Fruit fly (Drosophila melanogaster) Kc167 (cell line): ENCODE measurements around the gene CG11912.

Experiments
- Myc ChIP-seq: fragments of >200 bp; optimal IDR thresholded peaks from 2 replicates; lab custom pipeline; 2017; ENCODE audit warnings: missing external identifiers
- Sin3A ChIP-seq: fragments of >200 bp; optimal IDR thresholded peaks from 2 replicates; lab custom pipeline; 2018; ENCODE audit warnings: missing external identifiers
- h ChIP-seq: fragments of >200 bp; optimal IDR thresholded peaks from 3 replicates; lab custom pipeline; 2018; ENCODE audit warnings: missing external identifiers
- insv ChIP-seq: fragments of >200 bp; optimal IDR thresholded peaks from 3 replicates; lab custom pipeline; 2018; ENCODE audit warnings: missing external identifiers
- psq ChIP-seq: fragments of >200 bp; optimal IDR thresholded peaks from 2 replicates; lab custom pipeline; 2017; ENCODE audit warnings: missing external identifiers
- ttk ChIP-seq: sonication (Bioruptor generic); optimal IDR thresholded peaks from 2 replicates; lab custom pipeline; 2017; ENCODE audit warnings: missing external identifiers

Gene CG11912

DNA sequence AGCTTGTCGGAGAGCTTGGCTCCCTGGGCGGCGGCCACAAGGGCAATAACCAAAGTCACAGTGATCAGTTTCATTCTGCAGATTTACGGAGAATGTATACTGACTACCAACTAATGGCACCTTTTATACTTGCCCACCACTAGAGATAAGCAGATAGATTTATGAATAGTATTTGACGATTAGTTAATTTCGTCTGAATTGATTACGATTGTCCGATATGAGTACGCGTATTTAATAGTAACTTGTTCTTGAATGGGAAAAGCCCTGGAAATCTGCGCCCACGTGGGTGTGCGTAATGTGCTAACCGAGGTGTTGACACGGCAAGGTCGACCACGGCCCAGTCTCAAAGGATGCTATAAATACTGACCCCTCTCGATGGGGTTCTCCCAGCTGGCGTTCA is 2.1 kb upstream of the CG11912 start, which contains the start of gene CG11911:
Gene CG11911 (minus strand): TSS at position 101 of the 400 bp plus-strand sequence.
- TF ChIP-seq h (lab: Kevin White, UChicago): no peak
- no peak for TF ChIP-seq ttk (lab: Kevin White, UChicago)
- TF ChIP-seq Myc (lab: Kevin White, UChicago): no peak
- no peak for TF ChIP-seq Sin3A (lab: Kevin White, UChicago)
- no peak for TF ChIP-seq psq (lab: Kevin White, UChicago)
- no peak for TF ChIP-seq insv (lab: Kevin White, UChicago)

DNA sequence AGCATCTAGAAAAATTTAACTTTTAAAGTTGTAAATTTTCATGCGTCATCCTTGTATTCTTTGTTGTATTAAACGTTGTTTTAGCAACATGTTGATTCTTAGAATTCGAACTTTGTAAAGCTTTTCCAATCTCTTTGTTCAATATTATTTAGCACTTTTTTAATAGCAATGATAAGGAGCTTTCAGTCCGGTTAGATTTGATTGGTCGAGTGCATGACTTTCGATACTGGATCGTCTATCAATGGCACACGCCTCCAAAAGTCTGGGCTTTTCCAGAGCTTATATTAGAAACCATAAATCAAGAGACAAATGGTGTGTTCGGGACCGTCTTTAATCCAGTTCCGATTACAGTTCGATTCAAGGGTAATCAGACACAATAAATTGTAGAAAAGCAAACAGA is 686 bp upstream of the CG11912 start:
- TF ChIP-seq insv (lab: Kevin White, UChicago) (no peak), ttk (lab: Kevin White, UChicago) (no peak), Sin3A (lab: Kevin White, UChicago) (no peak), psq (lab: Kevin White, UChicago) (no peak), Myc (lab: Kevin White, UChicago) (no peak), h (lab: Kevin White, UChicago) (no peak)

DNA sequence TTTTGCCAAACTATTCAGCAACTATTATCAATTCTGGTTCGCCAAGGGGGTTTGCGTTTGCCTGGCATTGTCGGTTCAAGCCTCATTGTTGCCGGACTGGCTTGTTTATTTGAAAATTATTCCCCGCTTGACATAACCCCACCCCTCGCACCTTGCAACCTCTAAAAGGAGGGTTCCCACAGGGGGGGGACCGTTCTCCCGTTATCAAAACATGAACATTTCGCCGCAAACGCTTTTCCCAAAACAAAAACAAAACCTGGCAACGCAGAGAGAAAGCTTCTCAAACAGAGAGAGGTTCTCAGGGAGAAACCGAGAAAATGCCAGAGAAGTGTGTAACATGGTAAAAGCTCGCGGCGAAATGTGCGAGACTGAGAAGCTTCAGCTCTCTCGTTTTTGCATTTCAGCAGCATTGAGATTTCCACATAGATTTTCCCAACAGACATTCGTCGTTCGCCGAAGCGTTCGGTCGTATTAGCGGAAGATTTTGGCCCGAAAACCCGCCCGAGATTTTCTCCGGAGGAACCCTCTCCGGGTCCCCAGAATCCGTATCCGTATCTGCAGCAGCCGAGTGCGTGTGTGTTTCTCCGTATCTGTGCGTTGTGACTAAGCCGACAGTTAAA is 9.1 kb downstream of the CG11912 start:
- TF ChIP-seq ttk (lab: Kevin White, UChicago) (no peak), Myc (lab: Kevin White, UChicago) (no peak), h (lab: Kevin White, UChicago) (no peak), psq (lab: Kevin White, UChicago) (no peak), Sin3A (lab: Kevin White, UChicago) (no peak), insv (lab: Kevin White, UChicago) (no peak)

DNA sequence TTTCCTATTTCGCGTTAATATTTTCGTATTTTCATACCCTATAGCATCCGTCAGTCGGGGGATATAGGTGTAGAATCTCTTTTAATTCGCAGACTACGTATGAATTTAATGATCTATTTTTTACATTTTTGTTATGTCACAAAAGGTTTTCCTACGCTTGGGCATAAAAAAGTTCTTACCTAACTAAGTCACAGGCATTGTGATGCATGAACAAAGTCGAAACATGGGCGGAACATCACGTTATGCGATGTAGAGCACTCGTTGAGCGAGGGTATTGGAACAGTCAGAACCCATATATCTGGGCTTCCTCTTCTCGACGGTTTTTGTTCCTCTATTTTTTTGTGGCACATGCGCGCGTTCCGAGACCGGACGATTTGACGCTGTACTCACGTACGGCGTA is 9.9 kb downstream of the CG11912 start:
- no peak for TF ChIP-seq Myc (lab: Kevin White, UChicago)
- TF ChIP-seq h (lab: Kevin White, UChicago): no peak
- TF ChIP-seq Sin3A (lab: Kevin White, UChicago): no peak
- no peak for TF ChIP-seq psq (lab: Kevin White, UChicago)
- no peak for TF ChIP-seq ttk (lab: Kevin White, UChicago)
- TF ChIP-seq insv (lab: Kevin White, UChicago): no peak

DNA sequence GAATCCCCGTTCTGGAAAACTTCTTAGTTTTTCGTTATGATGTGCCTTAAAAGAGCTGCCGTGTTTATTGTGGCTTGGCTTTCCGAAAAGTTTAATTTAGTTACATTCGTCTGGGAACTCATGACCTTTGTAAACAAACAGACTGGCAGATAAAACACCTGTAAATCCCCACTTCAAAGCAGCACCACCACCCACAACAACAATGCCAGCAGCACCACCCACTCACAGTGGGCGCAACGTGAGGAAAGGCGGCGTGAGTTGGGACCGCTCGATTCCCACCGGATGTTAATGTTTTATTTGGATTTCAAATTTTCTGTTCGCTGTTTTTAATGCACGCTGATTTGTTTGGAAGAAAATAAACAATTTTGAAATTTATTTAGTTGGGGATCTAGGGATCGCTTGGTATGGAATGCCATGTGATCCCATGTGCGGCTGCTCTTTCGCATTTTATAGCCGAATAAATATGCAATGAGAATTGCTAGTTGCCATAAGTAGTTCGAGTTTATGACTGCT is 10.8 kb downstream of the CG11912 start:
- TF ChIP-seq ttk (lab: Kevin White, UChicago): no peak
- no peak for TF ChIP-seq h (lab: Kevin White, UChicago)
- TF ChIP-seq psq (lab: Kevin White, UChicago): no peak
- TF ChIP-seq Sin3A (lab: Kevin White, UChicago): no peak
- TF ChIP-seq Myc (lab: Kevin White, UChicago): no peak
- no peak for TF ChIP-seq insv (lab: Kevin White, UChicago)

DNA sequence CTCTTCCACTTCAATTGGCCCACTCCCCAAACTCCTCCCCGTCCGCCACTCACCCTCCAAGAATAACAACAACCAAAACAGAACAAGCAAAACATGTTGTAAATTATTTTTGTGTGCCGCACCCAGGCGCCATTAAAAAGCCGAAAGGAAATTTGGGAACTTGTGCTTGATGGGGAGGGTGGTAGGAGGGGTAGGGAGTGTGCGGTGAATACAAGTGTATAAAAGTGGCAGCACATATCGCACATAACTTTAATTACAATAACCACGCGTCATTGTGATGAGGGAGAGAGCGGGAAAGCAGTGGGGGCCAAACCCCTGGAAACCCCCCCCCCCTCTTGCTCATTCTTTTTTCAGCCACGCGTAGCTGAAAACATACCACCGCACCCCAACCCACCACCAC is 11.9 kb downstream of the CG11912 start:
- TF ChIP-seq Sin3A (lab: Kevin White, UChicago) (no peak), psq (lab: Kevin White, UChicago) (no peak), Myc (lab: Kevin White, UChicago) (no peak), insv (lab: Kevin White, UChicago) (no peak), h (lab: Kevin White, UChicago) (no peak), ttk (lab: Kevin White, UChicago) (no peak)

DNA sequence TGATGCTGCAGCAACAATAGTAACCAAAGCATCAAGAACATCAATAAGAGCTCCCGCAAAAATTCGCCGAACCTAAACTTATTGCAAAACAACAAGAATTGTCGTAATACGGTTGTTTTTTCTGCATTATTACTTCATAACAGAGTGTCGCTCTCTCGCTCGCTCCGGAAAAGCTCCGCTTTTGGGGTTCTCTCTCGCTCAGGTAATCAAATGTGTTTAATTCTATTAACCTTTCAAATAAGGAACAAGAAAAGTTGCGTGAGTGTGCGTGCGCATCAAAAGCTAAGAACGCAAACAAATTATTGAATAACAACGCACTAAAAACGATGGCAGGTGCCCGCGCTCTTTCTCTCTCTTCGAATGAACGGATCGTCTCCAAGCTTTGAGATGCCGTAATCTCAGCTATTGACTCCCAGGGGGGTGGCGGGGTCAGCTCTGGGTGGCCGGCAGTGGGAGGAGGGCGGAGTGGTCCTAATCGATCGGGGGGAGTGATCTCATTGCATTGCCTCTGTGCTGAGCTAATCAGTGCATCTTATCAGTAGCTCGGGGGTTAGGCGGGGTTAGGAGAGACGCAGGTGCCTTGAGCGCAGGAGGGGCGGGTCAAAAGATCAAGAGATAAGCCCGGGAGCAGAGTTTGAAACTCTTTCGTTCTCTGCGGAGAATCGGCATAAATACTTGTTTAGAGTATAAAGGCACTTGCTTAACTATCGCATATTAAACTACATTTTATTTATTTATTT is 12.7 kb downstream of the CG11912 start:
- no peak for TF ChIP-seq insv (lab: Kevin White, UChicago)
- TF ChIP-seq psq (lab: Kevin White, UChicago): no peak
- TF ChIP-seq ttk (lab: Kevin White, UChicago): no peak
- no peak for TF ChIP-seq Sin3A (lab: Kevin White, UChicago)

DNA sequence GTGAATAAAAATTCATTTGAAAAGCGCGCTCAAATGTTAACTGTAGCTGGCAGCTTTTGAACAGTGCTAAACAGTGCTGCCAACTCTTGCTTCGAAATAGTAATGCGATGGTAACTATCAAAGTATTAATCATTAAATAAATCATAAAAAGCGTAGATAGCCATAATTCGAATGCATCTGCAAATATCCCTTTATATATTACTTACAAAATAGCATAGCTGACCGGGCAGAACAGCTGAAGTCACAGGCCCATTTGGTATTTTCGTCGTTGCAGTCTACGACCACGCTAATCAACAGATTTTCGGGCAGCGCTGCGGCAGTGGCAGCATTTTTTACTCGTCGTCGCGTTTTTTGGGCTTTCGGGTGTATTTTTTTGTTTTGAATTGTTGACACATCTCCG is 13.4 kb downstream of the CG11912 start, which contains the start of gene Plc21C:
Gene Plc21C (plus strand): TSS at position 290 of the 400 bp plus-strand sequence.
- no peak for TF ChIP-seq ttk (lab: Kevin White, UChicago)

DNA sequence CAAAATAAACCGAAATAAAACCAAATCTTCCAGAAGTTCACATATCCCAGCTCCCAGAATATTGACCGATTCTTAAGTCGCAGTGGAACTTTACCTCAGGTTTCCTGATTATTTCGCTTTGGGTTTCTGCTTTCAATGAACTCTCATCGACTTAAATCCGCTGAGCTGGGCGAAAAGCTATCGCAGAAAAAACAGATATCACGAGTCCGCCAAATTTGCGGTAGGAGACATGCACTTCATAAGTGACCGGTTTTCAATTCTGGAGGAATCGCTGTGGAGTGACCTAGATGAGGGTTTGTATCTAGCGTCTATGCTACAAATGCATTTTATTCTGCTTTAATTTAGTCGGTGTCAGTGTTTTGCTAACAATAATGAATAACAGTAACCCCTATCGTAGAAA is 13.9 kb downstream of the CG11912 start:
- TF ChIP-seq h (lab: Kevin White, UChicago): no peak
- TF ChIP-seq Myc (lab: Kevin White, UChicago): no peak
- no peak for TF ChIP-seq Sin3A (lab: Kevin White, UChicago)
- TF ChIP-seq psq (lab: Kevin White, UChicago): no peak
- no peak for TF ChIP-seq ttk (lab: Kevin White, UChicago)
- TF ChIP-seq insv (lab: Kevin White, UChicago): no peak

DNA sequence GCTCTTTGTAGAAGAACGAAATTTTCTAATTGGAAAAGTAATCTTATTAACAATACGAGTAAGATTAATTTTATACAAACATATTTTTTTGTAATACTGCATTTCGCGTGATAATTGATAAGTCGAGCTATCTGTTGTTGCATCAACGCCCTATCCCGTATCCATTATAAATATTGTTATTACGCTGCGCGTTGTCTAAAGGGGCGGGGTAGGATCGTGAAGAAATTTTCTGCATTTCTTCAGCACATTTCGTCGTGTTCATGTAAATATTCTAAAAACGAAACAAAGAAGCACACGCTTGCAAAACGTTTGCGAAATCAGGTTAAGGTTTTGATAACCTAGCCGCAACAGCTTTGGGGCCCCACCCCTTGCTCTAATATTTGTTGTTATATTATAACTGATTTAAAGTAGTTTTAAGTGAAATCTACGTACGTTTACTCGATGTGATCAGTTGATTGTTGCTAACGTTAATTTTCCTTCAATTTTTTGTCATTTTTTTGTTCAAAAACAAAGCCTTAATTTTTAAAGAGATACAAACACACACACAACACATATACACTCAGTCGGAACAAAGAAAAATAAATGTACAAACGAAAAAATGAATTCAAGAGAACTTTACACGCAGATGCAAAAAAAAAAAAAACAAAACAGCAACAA is 15.6 kb downstream of the CG11912 start:
- TF ChIP-seq ttk (lab: Kevin White, UChicago): no peak
- no peak for TF ChIP-seq Sin3A (lab: Kevin White, UChicago)
- no peak for TF ChIP-seq Myc (lab: Kevin White, UChicago)
- no peak for TF ChIP-seq psq (lab: Kevin White, UChicago)
- TF ChIP-seq h (lab: Kevin White, UChicago): no peak
- no peak for TF ChIP-seq insv (lab: Kevin White, UChicago)
